Fruit fly (Drosophila melanogaster) whole organism: ENCODE measurements around the gene Mcr.

Experiments
- CG8478 ChIP-seq: fragments of >200 bp; optimal IDR thresholded peaks from 2 replicates; lab custom pipeline; 2018; ENCODE audit warnings: inconsistent platforms
- Dll ChIP-seq: fragments of >200 bp; optimal IDR thresholded peaks from 2 replicates; lab custom pipeline; 2017
- EcR ChIP-seq, 2 experiments: fragments of >200 bp; optimal IDR thresholded peaks; 2 replicates each; lab custom pipeline; 2017; ENCODE audit warnings: missing biosample characterization in 2 of 2, missing genetic modification characterization in 2 of 2, missing genetic modification reagents in 2 of 2
- pan ChIP-seq: fragments of >200 bp; optimal IDR thresholded peaks from 2 replicates; lab custom pipeline; 2017
- psq ChIP-seq: fragments of >200 bp; optimal IDR thresholded peaks from 2 replicates; lab custom pipeline; 2017
- usp ChIP-seq: fragments of >200 bp; optimal IDR thresholded peaks from 2 replicates; lab custom pipeline; 2017; ENCODE audit warnings: missing biosample characterization, missing genetic modification characterization, mixed read lengths

Mcr gene

DNA sequence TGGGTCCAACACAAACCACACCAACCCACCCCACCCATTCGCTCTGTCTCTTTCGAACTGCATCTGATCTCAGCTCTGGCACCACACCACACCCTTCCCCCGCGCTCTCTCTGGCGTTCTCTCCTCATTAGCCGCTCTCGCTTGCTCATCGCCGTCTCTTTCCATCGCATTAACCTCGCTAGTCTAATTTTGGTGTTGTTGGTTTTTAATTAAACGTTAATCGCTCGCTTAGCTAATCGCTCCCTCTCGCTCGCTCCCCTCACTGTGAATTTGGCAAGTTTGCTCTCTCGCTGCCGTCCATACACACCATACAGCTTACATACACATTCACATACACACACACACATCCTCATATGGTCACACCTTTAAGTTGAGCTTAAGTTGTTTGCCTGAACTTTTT, 21.3 kb upstream of the Mcr start:
- TF ChIP-seq CG8478 (lab: Kevin White, UChicago) (peak; percentile 49), pan (no peak)

DNA sequence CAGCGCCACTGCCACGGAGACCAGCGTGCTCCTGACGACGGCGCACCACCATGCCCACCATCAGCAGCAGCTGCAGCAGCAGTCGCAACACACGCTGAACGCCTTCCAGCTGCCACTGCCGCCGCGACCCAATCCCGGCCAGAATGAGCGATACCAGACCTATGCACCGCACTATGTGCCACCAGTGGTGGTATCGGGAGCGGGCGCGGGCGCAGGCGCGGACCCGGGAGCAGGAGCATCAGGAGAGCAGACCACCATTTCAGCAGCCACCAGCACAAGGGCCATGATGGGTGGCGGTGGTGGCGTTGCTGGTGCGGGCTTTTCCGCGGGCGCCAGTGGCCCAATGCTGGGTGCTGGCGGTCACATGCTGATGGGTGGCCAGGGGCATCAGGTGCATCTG, 20.3 kb upstream of the Mcr start:
- TF ChIP-seq Dll (lab: Kevin White, UChicago), result no peak
- peak; percentile 46 for TF ChIP-seq pan

DNA sequence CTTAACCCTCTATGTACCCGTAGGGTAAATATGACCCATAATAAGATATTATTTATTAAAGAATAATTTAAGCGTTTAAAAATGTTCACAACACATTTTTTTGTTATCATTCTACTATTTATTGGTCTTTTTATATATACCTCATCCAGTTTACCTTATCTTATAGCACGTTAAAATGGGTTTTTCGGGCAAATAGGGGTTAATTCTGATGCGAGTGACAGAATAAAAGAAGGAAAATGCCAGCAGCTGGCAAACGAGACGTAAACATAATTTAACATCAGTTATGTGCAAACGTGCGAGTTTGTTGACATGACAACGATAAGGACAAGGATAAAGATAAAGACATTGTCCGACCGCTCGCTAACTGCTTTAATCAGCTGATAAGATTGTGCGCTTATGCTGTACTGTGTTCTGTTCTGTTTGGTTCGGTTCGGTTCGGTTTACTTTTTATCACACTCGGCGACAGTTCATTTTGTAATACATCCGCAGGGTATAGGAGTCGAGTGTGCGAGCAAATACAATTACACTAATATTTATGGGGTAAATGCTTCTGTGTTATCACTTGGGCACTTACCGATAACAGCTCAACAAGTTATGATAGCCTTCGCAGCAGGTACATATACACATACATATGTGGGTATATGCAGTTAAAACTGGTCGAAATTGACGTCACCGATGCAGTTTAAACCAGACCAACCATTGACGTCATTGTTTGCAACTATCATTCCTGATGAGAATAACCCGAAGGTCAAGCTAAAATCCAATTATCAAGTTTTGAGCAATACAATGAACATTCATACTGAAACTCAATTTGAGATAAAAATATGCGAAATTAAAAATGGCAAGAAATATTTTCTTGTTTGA, 17.9 kb upstream of the Mcr start:
- no peak for TF ChIP-seq CG8478 (lab: Kevin White, UChicago)
- TF ChIP-seq psq (lab: Kevin White, UChicago), result no peak
- no peak for TF ChIP-seq pan
- no peak for TF ChIP-seq Dll (lab: Kevin White, UChicago)
- no peak for TF ChIP-seq EcR (GFP tag; optimal IDR thresholded peaks at IDR 0.05; lab: Kevin White, UChicago)
- no peak for TF ChIP-seq usp

DNA sequence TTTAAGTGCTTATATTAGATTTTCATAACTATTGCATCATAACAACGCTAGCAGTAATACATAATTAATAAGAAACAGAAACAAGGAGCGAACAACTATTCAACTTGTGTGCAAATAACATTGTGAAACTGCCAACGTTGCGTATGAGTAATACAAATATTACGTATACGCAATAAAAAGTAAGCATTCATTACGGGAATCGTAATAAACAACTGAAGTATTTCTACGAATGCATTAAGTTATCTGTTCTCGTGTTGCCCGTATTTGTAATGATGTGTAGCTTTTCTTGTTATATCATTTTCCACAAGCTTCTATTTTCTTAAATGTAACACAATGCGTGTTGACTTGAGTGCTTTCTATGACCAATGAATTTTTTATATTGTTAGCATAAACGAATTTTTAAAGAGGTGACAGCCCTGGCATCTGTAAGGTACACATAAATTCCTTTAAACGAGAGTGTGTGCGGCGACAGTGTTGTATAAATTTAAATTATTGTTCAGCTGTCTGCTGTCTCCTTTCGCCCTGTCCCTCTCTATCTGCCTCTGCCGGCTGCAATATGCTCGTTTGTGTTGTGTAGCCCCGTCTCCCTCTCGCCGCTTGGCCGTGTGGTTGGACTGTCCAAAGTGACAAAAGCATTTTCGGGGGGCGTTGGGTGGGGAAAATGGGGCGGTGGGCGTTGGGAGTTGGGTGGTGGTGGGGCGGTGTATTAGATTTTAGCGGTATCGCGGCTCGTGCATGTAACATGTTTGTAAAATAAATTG, 17.0 kb upstream of the Mcr start:
- TF ChIP-seq usp (no peak), Dll (lab: Kevin White, UChicago) (no peak), CG8478 (lab: Kevin White, UChicago) (peak; percentile 23), psq (lab: Kevin White, UChicago) (no peak), pan (no peak)

- no peak for TF ChIP-seq pan
- TF ChIP-seq EcR (GFP tag; optimal IDR thresholded peaks at IDR 0.05; lab: Kevin White, UChicago), result no peak
- TF ChIP-seq CG8478 (lab: Kevin White, UChicago), result no peak
- no peak for TF ChIP-seq Dll (lab: Kevin White, UChicago)
- TF ChIP-seq usp, result no peak
- TF ChIP-seq psq (lab: Kevin White, UChicago), result no peak
Observed at dm6 chr2L:8099050-8099449, 16.3 kb upstream of the Mcr start.

DNA sequence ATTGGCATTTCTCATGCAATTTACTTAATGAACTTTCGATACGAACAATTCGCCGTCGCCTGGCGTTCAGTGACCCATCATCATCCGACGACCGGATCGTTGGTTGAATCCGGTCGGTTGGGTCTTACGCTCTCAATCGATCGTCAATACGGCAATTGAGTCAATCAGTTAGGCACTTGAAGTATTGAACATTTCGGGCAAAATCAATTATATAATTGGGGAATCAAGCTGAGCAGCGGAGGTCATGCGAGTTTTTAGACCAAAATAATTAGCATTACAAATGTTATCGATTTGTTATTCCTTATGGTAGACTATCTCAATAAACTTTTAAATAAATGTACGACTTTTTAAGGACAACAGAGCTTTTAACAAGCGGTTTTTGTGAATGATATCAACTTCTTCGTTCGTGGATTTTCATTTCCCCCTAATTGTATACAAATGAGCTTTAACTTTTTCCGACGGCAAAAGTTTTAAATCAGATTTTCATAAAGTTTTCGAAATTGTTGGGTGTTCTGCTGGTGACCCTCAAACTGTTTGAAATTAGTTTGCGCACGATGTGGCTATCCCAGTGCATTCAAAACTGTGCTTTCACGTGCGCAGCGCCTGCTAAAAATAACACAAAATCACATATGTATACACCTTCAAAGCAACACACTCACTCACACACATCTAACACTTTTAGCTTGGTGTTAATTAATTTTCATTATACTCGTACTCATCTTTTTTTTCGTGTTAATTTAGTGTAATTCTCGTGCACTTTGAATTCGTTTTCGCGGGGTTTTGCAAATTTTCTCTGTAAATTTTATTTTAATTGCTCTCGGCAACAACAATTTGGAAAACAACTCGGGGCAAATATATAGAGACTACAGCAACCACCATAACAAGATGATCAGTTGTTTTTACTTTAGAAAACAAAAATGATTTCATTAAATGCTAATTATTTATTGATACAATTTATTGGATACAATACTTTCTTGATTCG, 15.5 kb upstream of the Mcr start:
- TF ChIP-seq usp (no peak), psq (lab: Kevin White, UChicago) (no peak), CG8478 (lab: Kevin White, UChicago) (no peak), EcR (GFP tag; optimal IDR thresholded peaks at IDR 0.05; lab: Kevin White, UChicago) (no peak), Dll (lab: Kevin White, UChicago) (no peak), pan (no peak)

- TF ChIP-seq pan (no peak), Dll (lab: Kevin White, UChicago) (no peak), psq (lab: Kevin White, UChicago) (no peak), CG8478 (lab: Kevin White, UChicago) (no peak), EcR (GFP tag; optimal IDR thresholded peaks at IDR 0.05; lab: Kevin White, UChicago) (no peak), usp (no peak)
Observed at dm6 chr2L:8097461-8097860, 14.7 kb upstream of the Mcr start.

DNA sequence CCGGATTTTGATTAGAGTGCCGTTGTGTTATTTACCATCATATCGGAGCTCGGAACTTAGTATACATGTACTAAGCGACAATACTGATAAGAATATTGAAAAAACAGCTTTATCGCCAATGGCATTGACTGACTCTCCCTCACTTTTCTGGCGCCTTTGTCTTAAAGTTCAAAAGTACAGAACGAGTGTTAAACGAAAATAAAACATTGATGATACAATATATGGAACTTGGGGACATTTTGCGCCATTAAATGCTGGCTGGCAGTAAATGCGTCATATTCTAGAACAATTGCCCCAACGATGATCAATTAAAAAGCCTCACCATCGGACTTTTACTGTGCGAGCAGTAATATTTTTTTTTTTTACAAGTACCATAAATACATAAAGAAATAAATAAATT, 12.4 kb upstream of the Mcr start:
- TF ChIP-seq psq (lab: Kevin White, UChicago), result no peak
- no peak for TF ChIP-seq CG8478 (lab: Kevin White, UChicago)
- no peak for TF ChIP-seq usp
- TF ChIP-seq Dll (lab: Kevin White, UChicago), result no peak
- no peak for TF ChIP-seq pan
- no peak for TF ChIP-seq EcR (GFP tag; optimal IDR thresholded peaks at IDR 0.05; lab: Kevin White, UChicago)

DNA sequence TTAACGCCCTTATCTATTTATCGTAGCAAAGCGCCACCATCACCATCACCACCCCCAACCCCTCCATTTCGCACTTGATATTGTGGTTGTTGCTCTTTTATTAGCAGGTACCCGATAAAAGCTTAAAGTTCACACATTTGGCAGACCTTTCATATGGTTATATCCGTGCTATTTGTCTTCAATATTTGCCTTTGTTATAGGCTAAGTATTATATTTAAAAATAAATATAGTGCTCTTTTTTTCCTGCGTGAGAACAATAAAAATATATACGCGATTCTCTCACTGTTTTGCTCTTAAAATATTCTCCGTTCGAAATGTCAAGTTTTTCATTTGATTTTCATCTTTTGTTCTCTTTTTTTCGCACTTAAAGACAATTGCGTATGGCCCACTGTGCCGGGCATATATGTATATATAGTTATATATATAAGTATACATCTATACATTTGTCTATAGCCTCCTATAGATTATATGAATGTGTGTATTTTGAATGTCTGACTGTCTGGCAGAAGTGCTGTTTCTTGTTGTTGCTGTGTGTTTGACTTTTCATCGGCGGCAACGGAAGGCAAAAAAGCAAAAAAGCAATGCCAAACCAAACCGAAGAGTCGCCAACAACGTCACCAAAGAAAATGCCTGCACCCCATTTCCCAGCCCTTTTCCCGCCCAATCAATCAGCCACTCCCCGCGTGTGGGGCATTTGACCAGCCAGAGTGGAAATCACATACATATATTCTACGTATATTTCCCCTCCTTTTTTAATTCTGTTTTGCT, 11.5 kb upstream of the Mcr start:
- TF ChIP-seq Dll (lab: Kevin White, UChicago) (no peak), EcR (GFP tag; optimal IDR thresholded peaks at IDR 0.05; lab: Kevin White, UChicago) (no peak), psq (lab: Kevin White, UChicago) (no peak), pan (no peak), usp (no peak), CG8478 (lab: Kevin White, UChicago) (no peak)

dm6 chr2L:8093182-8093941, 10.6 kb upstream of the Mcr start:
- TF ChIP-seq EcR (GFP tag; optimal IDR thresholded peaks at IDR 0.05; lab: Kevin White, UChicago) (no peak), usp (no peak), pan (no peak), Dll (lab: Kevin White, UChicago) (no peak), CG8478 (lab: Kevin White, UChicago) (no peak), psq (lab: Kevin White, UChicago) (no peak)
